Worm (Caenorhabditis elegans) whole organism, mixed stage, embryonic: ENCODE results near the gene C42C1.12.

Experiments
- bed-3 ChIP-seq: fragments of 200-800 bp; sonication (Bioruptor generic); optimal IDR thresholded peaks from 3 replicates; lab custom pipeline; 2018; ENCODE audit warnings: mild to moderate bottlenecking, missing genetic modification characterization, moderate library complexity, missing compliant biosample characterization
- blmp-1 ChIP-seq: fragments of 150-350 bp; optimal IDR thresholded peaks from 2 replicates; lab custom pipeline; 2014; ENCODE audit warnings: missing biosample characterization, missing genetic modification characterization
- ceh-39 ChIP-seq: fragments of 150-350 bp; optimal IDR thresholded peaks from 2 replicates; lab custom pipeline; 2014; ENCODE audit warnings: missing biosample characterization, missing genetic modification characterization
- ceh-43 ChIP-seq: fragments of 200-800 bp; sonication (Bioruptor generic); optimal IDR thresholded peaks from 2 replicates; lab custom pipeline; 2018; ENCODE audit warnings: mild to moderate bottlenecking, missing genetic modification characterization, moderate library complexity, missing compliant biosample characterization
- ceh-83 ChIP-seq: fragments of 200-800 bp; sonication (Bioruptor generic); optimal IDR thresholded peaks from 2 replicates; lab custom pipeline; 2018; ENCODE audit warnings: mild to moderate bottlenecking, missing genetic modification characterization, missing compliant biosample characterization
- cnd-1 ChIP-seq: fragments of 200-800 bp; sonication (Bioruptor generic); optimal IDR thresholded peaks from 2 replicates; lab custom pipeline; 2018; ENCODE audit warnings: mild to moderate bottlenecking, missing genetic modification characterization, missing compliant biosample characterization
- elt-1 ChIP-seq: sonication (generic microtip); optimal IDR thresholded peaks from 2 replicates; lab custom pipeline; 2017; ENCODE audit warnings: missing genetic modification characterization, mild to moderate bottlenecking, missing compliant biosample characterization, antibody characterized with exemption, moderate library complexity, borderline replicate concordance; ENCODE audit not compliant: insufficient read depth
- elt-3 ChIP-seq: fragments of 150-350 bp; optimal IDR thresholded peaks from 2 replicates; lab custom pipeline; 2014; ENCODE audit warnings: missing biosample characterization, missing genetic modification characterization
- flh-1 ChIP-seq: fragments of 200-800 bp; sonication (Bioruptor generic); optimal IDR thresholded peaks from 2 replicates; lab custom pipeline; 2018; ENCODE audit warnings: mild to moderate bottlenecking, missing genetic modification characterization, moderate library complexity, missing compliant biosample characterization
- hlh-1 ChIP-seq: fragments of 150-350 bp; optimal IDR thresholded peaks from 2 replicates; lab custom pipeline; 2014; ENCODE audit warnings: missing biosample characterization, missing genetic modification reagents, missing genetic modification characterization
- lin-13 ChIP-seq: fragments of 150-350 bp; optimal IDR thresholded peaks from 2 replicates; lab custom pipeline; 2014; ENCODE audit warnings: missing biosample characterization, missing genetic modification characterization
- lin-32 ChIP-seq: fragments of 200-800 bp; sonication (Bioruptor generic); optimal IDR thresholded peaks from 2 replicates; lab custom pipeline; 2018; ENCODE audit warnings: mild to moderate bottlenecking, missing genetic modification characterization, missing compliant biosample characterization
- mab-5 ChIP-seq: fragments of 150-350 bp; optimal IDR thresholded peaks from 2 replicates; lab custom pipeline; 2014; ENCODE audit warnings: missing biosample characterization, missing genetic modification characterization
- mep-1 ChIP-seq: fragments of 150-350 bp; optimal IDR thresholded peaks from 2 replicates; lab custom pipeline; 2017; ENCODE audit warnings: missing biosample characterization, missing genetic modification reagents, missing genetic modification characterization, inconsistent platforms
- mls-2 ChIP-seq: sonication (generic microtip); optimal IDR thresholded peaks from 2 replicates; lab custom pipeline; 2016; ENCODE audit warnings: mild to moderate bottlenecking, missing genetic modification characterization, moderate library complexity, missing compliant biosample characterization
- nhr-12 ChIP-seq: fragments of 150-350 bp; optimal IDR thresholded peaks from 2 replicates; lab custom pipeline; 2014; ENCODE audit warnings: missing biosample characterization, missing genetic modification characterization
- nhr-237 ChIP-seq: fragments of 150-350 bp; optimal IDR thresholded peaks from 2 replicates; lab custom pipeline; 2014; ENCODE audit warnings: missing biosample characterization, missing genetic modification characterization
- nhr-28 ChIP-seq: fragments of 150-350 bp; optimal IDR thresholded peaks from 2 replicates; lab custom pipeline; 2014; ENCODE audit warnings: missing biosample characterization, missing genetic modification characterization
- nhr-76 ChIP-seq: sonication (generic microtip); optimal IDR thresholded peaks from 2 replicates; lab custom pipeline; 2017; ENCODE audit warnings: missing biosample characterization, missing genetic modification characterization
- pha-4 ChIP-seq: fragments of 150-350 bp; optimal IDR thresholded peaks from 2 replicates; lab custom pipeline; 2018; ENCODE audit warnings: missing biosample characterization, missing genetic modification reagents, missing genetic modification characterization
- sptf-1 ChIP-seq: sonication (generic microtip); optimal IDR thresholded peaks from 2 replicates; lab custom pipeline; 2017; ENCODE audit warnings: mild to moderate bottlenecking, missing genetic modification characterization, moderate library complexity, missing compliant biosample characterization
- tbx-8 ChIP-seq: fragments of 200-800 bp; sonication (Bioruptor generic); optimal IDR thresholded peaks from 2 replicates; lab custom pipeline; 2018; ENCODE audit warnings: mild to moderate bottlenecking, missing genetic modification characterization, moderate library complexity, missing compliant biosample characterization
- unc-120 ChIP-seq: sonication (generic microtip); optimal IDR thresholded peaks from 2 replicates; lab custom pipeline; 2017; ENCODE audit warnings: missing genetic modification characterization, missing compliant biosample characterization; ENCODE audit not compliant: poor library complexity, severe bottlenecking
- unc-62 ChIP-seq: fragments of 150-350 bp; optimal IDR thresholded peaks from 2 replicates; lab custom pipeline; 2014; ENCODE audit warnings: missing biosample characterization, missing genetic modification reagents, missing genetic modification characterization
- ztf-11 ChIP-seq: fragments of 150-350 bp; optimal IDR thresholded peaks from 2 replicates; lab custom pipeline; 2014; ENCODE audit warnings: missing biosample characterization, missing genetic modification characterization

C42C1.12 gene

ce11 chrIV:12238851-12239250 lies 43.2 kb downstream of the C42C1.12 start, which contains the start of gene sre-19:
Gene sre-19 (minus strand): TSS chrIV:12238951.
- TF ChIP-seq ceh-39 (tag; lab: Kevin White, UChicago), result no peak
- no peak for TF ChIP-seq nhr-76
- TF ChIP-seq unc-62 (GFP tag; lab: Kevin White, UChicago), result no peak
- TF ChIP-seq lin-32, result no peak
- no peak for TF ChIP-seq ceh-43 (GFP tag; lab: Kevin White, UChicago)
- TF ChIP-seq mab-5, result no peak
- no peak for TF ChIP-seq sptf-1 (tag; lab: Kevin White, UChicago)
- no peak for TF ChIP-seq ceh-83
- TF ChIP-seq lin-13 (tag; lab: Kevin White, UChicago), result no peak
- TF ChIP-seq mep-1 (tag; lab: Kevin White, UChicago), result no peak
- no peak for TF ChIP-seq flh-1
- no peak for TF ChIP-seq elt-3 (tag; lab: Kevin White, UChicago)
- TF ChIP-seq blmp-1 (tag; lab: Kevin White, UChicago), result no peak
- no peak for TF ChIP-seq tbx-8 (GFP tag; lab: Kevin White, UChicago)

- TF ChIP-seq nhr-12 (tag; lab: Kevin White, UChicago) (no peak), mab-5 (no peak), lin-13 (tag; lab: Kevin White, UChicago) (no peak), cnd-1 (tag; lab: Kevin White, UChicago) (no peak), hlh-1 (tag; lab: Kevin White, UChicago) (no peak), ztf-11 (no peak), elt-1 (tag; lab: Kevin White, UChicago) (no peak), ceh-39 (tag; lab: Kevin White, UChicago) (no peak), sptf-1 (tag; lab: Kevin White, UChicago) (no peak), bed-3 (GFP tag; lab: Kevin White, UChicago) (no peak), elt-3 (tag; lab: Kevin White, UChicago) (no peak), pha-4 (tag; lab: Kevin White, UChicago) (no peak), mls-2 (no peak), nhr-237 (tag; lab: Kevin White, UChicago) (no peak), mep-1 (tag; lab: Kevin White, UChicago) (no peak), nhr-28 (tag; lab: Kevin White, UChicago) (no peak), unc-120 (tag; lab: Kevin White, UChicago) (no peak)
Observed at ce11 chrIV:12236011-12236410, 46.0 kb downstream of the C42C1.12 start, which contains the start of gene sre-16. Gene sre-16 (minus strand): TSS chrIV:12236111.
